Worm (Caenorhabditis elegans) whole organism, L4 larva: ENCODE data around the gene C33B4.2.
A peak's percentile ranks its signal among the peaks of the same experiment; 100 is the strongest.

Experiments
- D1046.2 ChIP-seq: fragments of 200-800 bp; sonication (Bioruptor generic); IDR thresholded peaks from 2 replicates; pipeline ENCODE4 v1.3.6; 2022; ENCODE audit warnings: missing genetic modification characterization, missing compliant biosample characterization
- F10B5.3 ChIP-seq: sonication (generic microtip); optimal IDR thresholded peaks from 2 replicates; lab custom pipeline; 2016; ENCODE audit warnings: mild to moderate bottlenecking, missing genetic modification characterization, missing compliant biosample characterization
- F26F4.8 ChIP-seq: fragments of 200-800 bp; sonication (Bioruptor generic); conservative IDR thresholded peaks from 2 replicates; pipeline ENCODE4 v1.3.6; 2022; ENCODE audit warnings: missing genetic modification characterization, missing compliant biosample characterization
- F37D6.2 ChIP-seq: sonication (generic microtip); optimal IDR thresholded peaks from 2 replicates; lab custom pipeline; 2016; ENCODE audit warnings: mild to moderate bottlenecking, missing genetic modification characterization, missing compliant biosample characterization
- F44E2.7 ChIP-seq: fragments of 200-800 bp; sonication (Bioruptor generic); IDR thresholded peaks from 2 replicates; pipeline ENCODE4 v2.1.2; 2022; ENCODE audit warnings: missing genetic modification characterization, missing compliant biosample characterization
- R02D3.7 ChIP-seq: fragments of 150-350 bp; sonication (generic microtip); optimal IDR thresholded peaks from 3 replicates; lab custom pipeline; 2014; ENCODE audit warnings: missing biosample characterization, missing genetic modification characterization
- T26A8.4 ChIP-seq: fragments of 200-800 bp; sonication (Bioruptor generic); IDR thresholded peaks from 2 replicates; pipeline ENCODE4 v1.3.6; 2022; ENCODE audit warnings: missing genetic modification characterization, missing compliant biosample characterization
- Y5F2A.4 ChIP-seq: fragments of 200-800 bp; sonication (Bioruptor generic); optimal IDR thresholded peaks from 2 replicates; lab custom pipeline; 2018; ENCODE audit warnings: mild to moderate bottlenecking, missing genetic modification characterization, missing compliant biosample characterization
- ZK546.5 ChIP-seq, 2 experiments: sonication (generic microtip); optimal IDR thresholded peaks; 2 replicates each; lab custom pipeline; 2017; ENCODE audit warnings: missing biosample characterization in 2 of 2, missing genetic modification characterization in 2 of 2
- ama-1 ChIP-seq: fragments of 150-350 bp; optimal IDR thresholded peaks from 2 replicates; lab custom pipeline; 2014; ENCODE audit warnings: inconsistent platforms, mixed read lengths
- arid-1 ChIP-seq: fragments of 200-800 bp; sonication (Bioruptor generic); conservative IDR thresholded peaks from 2 replicates; pipeline ENCODE4 v1.3.6; 2022; ENCODE audit warnings: missing genetic modification reagents, missing genetic modification characterization, missing compliant biosample characterization
- attf-4 ChIP-seq: sonication (generic microtip); optimal IDR thresholded peaks from 3 replicates; lab custom pipeline; 2017; ENCODE audit warnings: missing biosample characterization, missing genetic modification characterization
- ceh-20 ChIP-seq: fragments of 200-800 bp; sonication (Bioruptor generic); IDR thresholded peaks from 2 replicates; pipeline ENCODE4 v1.3.6; 2022; ENCODE audit warnings: missing genetic modification reagents, missing genetic modification characterization, missing compliant biosample characterization
- ceh-32 ChIP-seq: sonication (generic microtip); optimal IDR thresholded peaks from 2 replicates; lab custom pipeline; 2016; ENCODE audit warnings: mild to moderate bottlenecking, missing genetic modification characterization, missing compliant biosample characterization; ENCODE audit not compliant: poor library complexity
- ceh-44 ChIP-seq: fragments of 200-800 bp; sonication (Bioruptor generic); IDR thresholded peaks from 2 replicates; pipeline ENCODE4 v1.3.6; 2022; ENCODE audit warnings: missing genetic modification reagents, missing genetic modification characterization, missing compliant biosample characterization
- cey-2 ChIP-seq: sonication (generic microtip); optimal IDR thresholded peaks from 3 replicates; lab custom pipeline; 2017; ENCODE audit warnings: missing genetic modification characterization, mild to moderate bottlenecking, missing compliant biosample characterization, antibody characterized with exemption, borderline replicate concordance; ENCODE audit not compliant: insufficient read depth
- ctbp-1 ChIP-seq: fragments of 200-800 bp; sonication (Bioruptor generic); IDR thresholded peaks from 2 replicates; pipeline ENCODE4 v1.3.6; 2022; ENCODE audit warnings: missing genetic modification reagents, missing genetic modification characterization, missing compliant biosample characterization
- dmd-9 ChIP-seq: fragments of 200-800 bp; sonication (Bioruptor generic); IDR thresholded peaks from 2 replicates; pipeline ENCODE4 v1.3.6; 2022; ENCODE audit warnings: missing genetic modification reagents, missing genetic modification characterization, missing compliant biosample characterization
- dve-1 ChIP-seq: sonication (generic microtip); optimal IDR thresholded peaks from 2 replicates; lab custom pipeline; 2017; ENCODE audit warnings: antibody characterized with exemption, mild to moderate bottlenecking, missing genetic modification characterization, missing compliant biosample characterization; ENCODE audit not compliant: insufficient read depth
- fkh-10 ChIP-seq: fragments of 150-350 bp; optimal IDR thresholded peaks from 2 replicates; lab custom pipeline; 2014; ENCODE audit warnings: missing biosample characterization, missing genetic modification reagents, missing genetic modification characterization
- hlh-11 ChIP-seq: fragments of 200-800 bp; sonication (Bioruptor generic); optimal IDR thresholded peaks from 2 replicates; lab custom pipeline; 2018; ENCODE audit warnings: mild to moderate bottlenecking, missing genetic modification characterization, missing compliant biosample characterization
- hmg-1.1 ChIP-seq: fragments of 200-800 bp; sonication (Bioruptor generic); IDR thresholded peaks from 2 replicates; pipeline ENCODE4 v1.3.6; 2022; ENCODE audit warnings: missing genetic modification reagents, missing genetic modification characterization, missing compliant biosample characterization
- jun-1 ChIP-seq: fragments of 150-350 bp; optimal IDR thresholded peaks from 2 replicates; lab custom pipeline; 2014; ENCODE audit warnings: missing biosample characterization, missing genetic modification reagents, missing genetic modification characterization
- lin-15B ChIP-seq: fragments of 150-350 bp; sonication (generic microtip); optimal IDR thresholded peaks from 3 replicates; lab custom pipeline; 2014; ENCODE audit warnings: missing biosample characterization, missing genetic modification characterization
- madf-9 ChIP-seq: fragments of 200-800 bp; sonication (Bioruptor generic); conservative IDR thresholded peaks from 2 replicates; pipeline ENCODE4 v1.3.6; 2022; ENCODE audit warnings: missing genetic modification reagents, missing genetic modification characterization, missing compliant biosample characterization
- mdl-1 ChIP-seq, 2 experiments: fragments of 150-350 bp in 1 of 2; sonication (generic microtip) in 1 of 2; optimal IDR thresholded peaks; 2 replicates each; lab custom pipeline; 2014 to 2017; ENCODE audit warnings: missing biosample characterization in 2 of 2, missing genetic modification characterization in 2 of 2
- mxl-2 ChIP-seq: fragments of 200-800 bp; sonication (Bioruptor generic); conservative IDR thresholded peaks from 2 replicates; pipeline ENCODE4 v1.3.6; 2022; ENCODE audit warnings: missing genetic modification reagents, missing genetic modification characterization, missing compliant biosample characterization
- mxl-3 ChIP-seq: fragments of 200-800 bp; sonication (Bioruptor generic); optimal IDR thresholded peaks from 2 replicates; lab custom pipeline; 2018; ENCODE audit warnings: mild to moderate bottlenecking, missing genetic modification characterization, missing compliant biosample characterization
- nhr-10 ChIP-seq: fragments of 150-350 bp; optimal IDR thresholded peaks from 2 replicates; lab custom pipeline; 2014; ENCODE audit warnings: missing biosample characterization, missing genetic modification characterization
- nhr-102 ChIP-seq: sonication (generic microtip); optimal IDR thresholded peaks from 2 replicates; lab custom pipeline; 2016; ENCODE audit warnings: mild to moderate bottlenecking, missing genetic modification characterization, moderate library complexity, missing compliant biosample characterization
- nhr-41 ChIP-seq: fragments of 200-800 bp; sonication (Bioruptor generic); IDR thresholded peaks from 2 replicates; pipeline ENCODE4 v1.3.6; 2022; ENCODE audit warnings: missing genetic modification reagents, missing genetic modification characterization, missing compliant biosample characterization
- nhr-42 ChIP-seq: fragments of 200-800 bp; sonication (Bioruptor generic); IDR thresholded peaks from 2 replicates; pipeline ENCODE4 v1.3.6; 2022; ENCODE audit warnings: missing genetic modification characterization, missing compliant biosample characterization
- nhr-76 ChIP-seq: fragments of 150-350 bp; optimal IDR thresholded peaks from 2 replicates; lab custom pipeline; 2014; ENCODE audit warnings: missing biosample characterization, missing genetic modification characterization
- rbr-2 ChIP-seq: sonication (generic microtip); optimal IDR thresholded peaks from 2 replicates; lab custom pipeline; 2016; ENCODE audit warnings: missing genotype, missing genetic modification characterization, missing compliant biosample characterization
- saeg-2 ChIP-seq: fragments of 200-800 bp; sonication (Bioruptor generic); IDR thresholded peaks from 2 replicates; pipeline ENCODE4 v1.3.6; 2022; ENCODE audit warnings: missing genetic modification reagents, missing genetic modification characterization, missing compliant biosample characterization
- skn-1 ChIP-seq: fragments of 150-350 bp; optimal IDR thresholded peaks from 2 replicates; lab custom pipeline; 2014; ENCODE audit warnings: missing biosample characterization, missing genetic modification characterization
- spr-1 ChIP-seq: sonication (generic microtip); optimal IDR thresholded peaks from 2 replicates; lab custom pipeline; 2016; ENCODE audit warnings: mild to moderate bottlenecking, missing genetic modification characterization, missing compliant biosample characterization
- tra-1 ChIP-seq: fragments of 200-800 bp; sonication (Bioruptor generic); IDR thresholded peaks from 2 replicates; pipeline ENCODE4 v1.3.6; 2022; ENCODE audit warnings: missing genetic modification reagents, missing genetic modification characterization, missing compliant biosample characterization

Gene C33B4.2

DNA sequence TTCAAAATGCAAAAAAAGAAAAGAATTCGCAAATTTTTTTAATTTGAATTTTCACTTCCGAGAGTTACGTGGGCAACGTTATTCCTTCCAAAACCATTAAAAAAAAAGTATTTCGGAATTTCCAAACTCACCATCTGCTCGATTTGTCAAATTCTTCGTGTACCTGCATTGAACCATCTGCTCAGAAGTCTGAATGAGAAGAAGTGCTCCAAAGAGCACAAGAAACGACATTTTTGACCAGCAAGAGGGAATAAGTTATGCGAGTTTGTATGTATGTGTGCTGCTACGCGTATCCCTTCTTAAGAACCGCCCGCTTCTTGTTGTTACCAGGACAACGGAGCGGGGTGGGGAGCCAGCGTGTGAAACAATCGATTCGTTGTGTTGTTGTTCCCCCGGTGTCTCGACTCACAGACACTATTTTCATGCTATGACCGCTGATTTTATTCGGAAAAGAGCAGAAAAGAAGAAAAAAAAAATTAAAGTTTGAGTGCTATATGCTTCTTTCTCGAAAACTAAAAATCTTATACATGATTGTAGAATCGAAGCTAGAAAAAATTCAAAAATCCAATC, 28.6 kb downstream of the C33B4.2 start, which contains the start of gene lgc-20 (continued):
- TF ChIP-seq tra-1 (GFP tag; lab: Robert Waterston, UW) (no peak), rbr-2 (tag; lab: Kevin White, UChicago) (no peak), lin-15B (tag; lab: Kevin White, UChicago) (no peak), ceh-44 (GFP tag; lab: Robert Waterston, UW) (no peak), mxl-3 (no peak), attf-4 (tag; lab: Kevin White, UChicago) (no peak), ceh-32 (tag; lab: Kevin White, UChicago) (no peak)

DNA sequence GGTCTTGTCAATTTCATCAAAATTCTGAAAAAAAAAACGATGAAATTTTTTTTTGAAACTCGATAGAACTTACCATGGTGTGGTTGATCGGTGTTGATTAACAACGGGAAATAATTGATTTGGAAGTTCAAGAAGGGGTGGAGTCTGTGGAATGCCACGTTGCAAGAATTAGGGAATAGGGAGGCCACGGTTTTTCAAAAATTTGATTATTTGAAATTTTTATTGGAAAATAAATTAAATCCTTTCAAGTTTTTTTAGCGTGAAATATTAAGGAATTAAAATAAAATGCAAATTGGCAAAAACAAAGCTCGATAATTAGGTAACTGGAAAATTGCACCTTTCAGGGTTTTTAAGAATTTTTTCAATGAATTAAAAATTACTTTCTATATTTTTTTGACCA, 32.4 kb downstream of the C33B4.2 start, which contains the start of gene rmd-3:
Gene rmd-3 (minus strand): TSS at position 101 of the 400 bp plus-strand sequence.
- TF ChIP-seq nhr-42 (no peak), nhr-41 (no peak), fkh-10 (GFP tag; lab: Kevin White, UChicago) (no peak), saeg-2 (GFP tag; lab: Robert Waterston, UW) (no peak)

DNA sequence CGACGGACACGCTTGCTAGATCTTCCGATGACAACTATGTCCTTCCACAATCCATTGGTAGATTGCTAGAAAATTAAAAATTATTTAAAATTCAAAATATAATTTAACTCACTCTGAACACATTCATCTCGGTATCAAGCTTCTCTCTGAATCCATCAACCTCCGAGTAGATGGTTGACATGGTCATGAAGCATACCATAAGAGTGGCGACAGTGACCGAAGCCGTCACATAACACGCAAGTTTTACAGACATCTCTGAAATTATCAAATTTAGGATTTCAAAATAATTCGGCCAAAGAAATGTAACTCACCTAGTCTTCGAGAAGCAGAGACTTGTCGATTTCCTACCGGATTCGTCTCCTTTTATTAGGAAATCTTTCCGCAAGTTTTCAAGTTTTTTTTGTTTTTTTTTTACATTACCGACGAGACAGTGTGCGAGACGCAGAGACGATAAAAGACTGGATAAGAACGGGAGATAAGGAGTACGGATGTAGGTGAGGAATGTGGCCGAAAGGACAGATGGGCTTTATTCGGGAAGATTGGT, 34.4 kb downstream of the C33B4.2 start, which contains the start of gene sqt-1:
Gene sqt-1 (minus strand): TSS at position 341 of the 544 bp plus-strand sequence.
- TF ChIP-seq T26A8.4 (GFP tag; lab: Robert Waterston, UW) (peak; percentile 57), F26F4.8 (GFP tag; lab: Robert Waterston, UW) (no peak), jun-1 (tag; lab: Kevin White, UChicago) (no peak), F37D6.2 (no peak), saeg-2 (GFP tag; lab: Robert Waterston, UW) (no peak), arid-1 (GFP tag; lab: Robert Waterston, UW) (no peak), ama-1 (peak; percentile 20), F10B5.3 (tag; lab: Kevin White, UChicago) (no peak), nhr-42 (no peak), dmd-9 (GFP tag; lab: Robert Waterston, UW) (no peak), D1046.2 (no peak), ZK546.5 (tag; optimal IDR thresholded peaks at IDR 0.05; lab: Kevin White, UChicago) (no peak), nhr-76 (tag; lab: Kevin White, UChicago) (no peak), F44E2.7 (GFP tag; lab: Robert Waterston, UW) (no peak), nhr-10 (tag; lab: Kevin White, UChicago) (no peak), madf-9 (GFP tag; lab: Robert Waterston, UW) (no peak), nhr-102 (tag; lab: Kevin White, UChicago) (no peak), dve-1 (no peak), skn-1 (tag; lab: Kevin White, UChicago) (no peak), ctbp-1 (GFP tag; lab: Robert Waterston, UW) (no peak), cey-2 (no peak), R02D3.7 (tag; lab: Kevin White, UChicago) (no peak), mdl-1 (tag; optimal IDR thresholded peaks at IDR 0.05; lab: Kevin White, UChicago) (no peak), hlh-11 (peak; percentile 23), hmg-1.1 (no peak), spr-1 (tag; lab: Kevin White, UChicago) (peak; percentile 38), ceh-20 (GFP tag; lab: Robert Waterston, UW) (no peak), mxl-2 (no peak), Y5F2A.4 (no peak)
